Worm (Caenorhabditis elegans): ENCODE data around the gene srg-26.

DNA sequence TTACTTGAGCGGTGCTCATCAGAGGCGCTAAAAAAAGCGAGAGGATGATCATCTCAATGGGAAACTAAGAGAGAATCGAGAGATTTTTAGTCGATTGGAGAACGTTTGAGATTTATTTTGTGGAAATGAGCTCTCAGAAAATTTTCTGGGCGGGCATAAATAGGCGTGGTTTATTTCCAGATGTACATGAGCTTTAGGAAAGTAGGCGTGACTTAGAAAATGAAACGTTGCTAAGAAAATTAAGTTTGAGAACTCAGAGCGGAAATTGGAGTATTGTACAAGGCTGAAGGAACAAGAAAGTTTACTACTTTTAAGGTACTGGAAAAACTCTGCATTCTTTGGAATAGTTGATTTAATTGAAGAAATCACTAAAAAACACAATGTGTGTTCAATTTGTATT is 37.7 kb downstream of the srg-26 start, which contains the start of gene T09D3.9:
- no peak for TF ChIP-seq pha-4 (tag; optimal IDR thresholded peaks at IDR 0.05)
- no peak for TF ChIP-seq ceh-9 (tag; optimal IDR thresholded peaks at IDR 0.05)
- no peak for TF ChIP-seq fkh-10 (GFP tag; optimal IDR thresholded peaks at IDR 0.05)
- TF ChIP-seq tbx-7 (tag; optimal IDR thresholded peaks at IDR 0.05) = no peak
- TF ChIP-seq nhr-11 (tag; optimal IDR thresholded peaks at IDR 0.05) = no peak
- TF ChIP-seq hlh-15 (tag; optimal IDR thresholded peaks at IDR 0.05) = no peak
- no peak for TF ChIP-seq nfya-1 (tag; optimal IDR thresholded peaks at IDR 0.05)
- no peak for TF ChIP-seq ceh-30 (tag; optimal IDR thresholded peaks at IDR 0.05)
- no peak for TF ChIP-seq unc-86 (tag; optimal IDR thresholded peaks at IDR 0.05)
- TF ChIP-seq ceh-19 (GFP tag; optimal IDR thresholded peaks at IDR 0.05) = no peak
- TF ChIP-seq npax-4 (tag; optimal IDR thresholded peaks at IDR 0.05) = no peak
